Fruit fly (Drosophila melanogaster): ENCODE data around the gene CG11927.

Gene CG11927

DNA sequence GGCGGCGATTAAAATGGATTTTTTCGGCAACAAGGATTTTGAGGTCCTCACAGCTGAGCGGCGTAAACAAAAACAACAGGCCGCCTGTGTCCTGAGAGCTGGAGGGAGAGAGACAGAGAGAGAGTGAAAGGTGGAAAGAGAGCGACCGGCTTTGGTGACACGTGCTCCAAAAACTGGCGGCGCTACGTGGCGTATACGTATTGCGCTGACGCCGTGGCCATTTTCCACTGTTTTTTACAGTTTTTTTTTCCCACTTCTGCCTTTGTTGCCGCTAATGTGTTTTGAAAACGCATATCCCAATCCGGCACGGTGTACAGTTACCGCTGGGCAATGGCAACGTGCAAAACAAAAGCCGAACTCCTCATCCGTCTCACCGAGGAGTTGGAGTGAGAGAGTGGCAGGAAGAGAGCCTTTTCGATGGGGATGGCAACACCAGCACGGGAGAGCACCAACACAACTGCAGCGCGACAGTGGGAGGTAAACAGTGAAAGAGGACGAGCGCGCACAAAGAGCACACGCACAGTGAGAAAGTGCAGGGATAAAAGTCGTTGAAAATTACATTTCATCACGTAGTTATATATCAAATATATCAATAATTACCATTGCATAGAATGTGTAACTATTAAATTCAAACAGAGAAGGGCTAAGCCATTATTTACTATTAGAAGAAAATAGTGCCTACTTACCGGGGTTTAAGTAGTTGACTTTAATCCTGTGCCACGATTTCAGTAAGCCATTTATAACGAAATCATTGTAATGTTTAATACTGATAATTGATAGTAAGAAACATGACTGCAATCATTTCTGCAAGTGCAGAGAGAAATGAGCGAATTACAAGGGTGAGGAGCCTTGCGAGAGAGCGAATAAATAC, 26.9 kb upstream of the CG11927 start (continued):
- TF ChIP-seq CG2889 (GFP tag; IDR thresholded peaks at IDR 0.05) (0 out of 3 replicates have a peak, but pooled peaks have one; percentile 4), Gug (GFP tag; IDR thresholded peaks at IDR 0.05) (peak; percentile 43; the same call in 2 of the 4 replicates), CG2202 (tag; optimal IDR thresholded peaks at IDR 0.05) (peak; percentile 20), cas (GFP tag; IDR thresholded peaks at IDR 0.05) (no peak), CG17829 (tag; optimal IDR thresholded peaks at IDR 0.05) (peak; percentile 63), chinmo (GFP tag; IDR thresholded peaks at IDR 0.05; ENCODE audit: partially characterized antibody) (0 out of 4 replicates have a peak, but pooled peaks have one; percentile 38), sd (tag; optimal IDR thresholded peaks at IDR 0.05) (no peak), Oli (tag; optimal IDR thresholded peaks at IDR 0.05) (peak; percentile 57), schlank (tag; optimal IDR thresholded peaks at IDR 0.05) (no peak), CG14965 (GFP tag; optimal IDR thresholded peaks at IDR 0.05; ENCODE audit: borderline replicate concordance) (no peak), CG11695 (GFP tag; IDR thresholded peaks at IDR 0.05) (peak; percentile 21; the same call in 1 of the 3 replicates), CG34422 (GFP tag; IDR thresholded peaks at IDR 0.05) (no peak), pho (GFP tag; optimal IDR thresholded peaks at IDR 0.05) (no peak), CG17612 (GFP tag; IDR thresholded peaks at IDR 0.05) (0 out of 2 replicates have a peak, but pooled peaks have one; percentile 19), grau (tag; optimal IDR thresholded peaks at IDR 0.05) (peak; percentile 61), Usf (GFP tag; optimal IDR thresholded peaks at IDR 0.05) (peak; percentile 29), ttk (GFP tag; IDR thresholded peaks at IDR 0.05) (peak; percentile 14; the same call in 1 of the 2 replicates), CG18619 (GFP tag; optimal IDR thresholded peaks at IDR 0.05) (peak; percentile 66), CG15696 (tag; optimal IDR thresholded peaks at IDR 0.05) (peak; percentile 58), CG12391 (tag; optimal IDR thresholded peaks at IDR 0.05) (peak; percentile 61), CG10209 (GFP tag; optimal IDR thresholded peaks at IDR 0.05) (no peak), dpn (GFP tag; optimal IDR thresholded peaks at IDR 0.05) (peak in 1 of 2 experiments; percentile 40), Scr (GFP tag; IDR thresholded peaks at IDR 0.05; ENCODE audit: partially characterized antibody) (no peak), YL-1 (GFP tag; optimal IDR thresholded peaks at IDR 0.05) (no peak), esg (GFP tag; conservative IDR thresholded peaks at IDR 0.05) (peak; percentile 49; the same call in 1 of the 2 replicates), CG10979 (tag; optimal IDR thresholded peaks at IDR 0.05) (peak; percentile 63), CG8281 (tag; optimal IDR thresholded peaks at IDR 0.05) (peak; percentile 15), zfh1 (GFP tag; IDR thresholded peaks at IDR 0.05) (peak; percentile 54; the same call in 2 of the 3 replicates), HHEX (GFP tag; optimal IDR thresholded peaks at IDR 0.05) (peak; percentile 21), hkb (optimal IDR thresholded peaks at IDR 0.05) (no peak), hkb (GFP tag; IDR thresholded peaks at IDR 0.05) (peak; percentile 6), Hr3 (GFP tag; optimal IDR thresholded peaks at IDR 0.05) (peak; percentile 50), CG4730 (GFP tag; IDR thresholded peaks at IDR 0.05) (no peak), zf30C (GFP tag; optimal IDR thresholded peaks at IDR 0.05) (peak; percentile 93), mam (GFP tag; optimal IDR thresholded peaks at IDR 0.05) (peak; percentile 36), crol (GFP tag; IDR thresholded peaks at IDR 0.05) (peak; percentile 47), ATbp (GFP tag; optimal IDR thresholded peaks at IDR 0.05) (peak; percentile 25), org-1 (GFP tag; optimal IDR thresholded peaks at IDR 0.05) (peak; percentile 62), CG2116 (GFP tag; optimal IDR thresholded peaks at IDR 0.05) (peak; percentile 38), Pdp1 (GFP tag; optimal IDR thresholded peaks at IDR 0.05) (peak; percentile 21 to 61), CG4360 (GFP tag; IDR thresholded peaks at IDR 0.05) (no peak), chm (GFP tag; IDR thresholded peaks at IDR 0.05) (no peak), dysf (GFP tag; IDR thresholded peaks at IDR 0.05) (peak; percentile 4; the same call in 1 of the 3 replicates), pb (GFP tag; optimal IDR thresholded peaks at IDR 0.05) (no peak), CG14441 (GFP tag; IDR thresholded peaks at IDR 0.05) (peak; percentile 18; the same call in 1 of the 2 replicates), oc (tag; optimal IDR thresholded peaks at IDR 0.05) (no peak), seq (GFP tag; IDR thresholded peaks at IDR 0.05) (peak; percentile 6; the same call in 1 of the 2 replicates), unc-4 (GFP tag; IDR thresholded peaks at IDR 0.05; ENCODE audit: partially characterized antibody) (no peak)
